Worm (Caenorhabditis elegans) whole organism, L3 larva: Measurements from ENCODE around the gene Y43F8B.9.

Experiments
- ama-1 ChIP-seq: fragments of 150-350 bp; optimal IDR thresholded peaks from 2 replicates; lab custom pipeline; 2018
- ceh-28 ChIP-seq: fragments of 150-350 bp; optimal IDR thresholded peaks from 2 replicates; lab custom pipeline; 2014; ENCODE audit warnings: missing biosample characterization, missing genetic modification reagents, missing genetic modification characterization
- fos-1 ChIP-seq: fragments of 150-350 bp; optimal IDR thresholded peaks from 2 replicates; lab custom pipeline; 2014; ENCODE audit warnings: missing biosample characterization, missing genetic modification characterization
- mdl-1 ChIP-seq: fragments of 150-350 bp; optimal IDR thresholded peaks from 2 replicates; lab custom pipeline; 2014; ENCODE audit warnings: missing biosample characterization, missing genetic modification characterization
- nhr-28 ChIP-seq: fragments of 150-350 bp; optimal IDR thresholded peaks from 2 replicates; lab custom pipeline; 2014; ENCODE audit warnings: missing biosample characterization, missing genetic modification characterization
- nhr-77 ChIP-seq: fragments of 150-350 bp; optimal IDR thresholded peaks from 2 replicates; lab custom pipeline; 2014; ENCODE audit warnings: missing biosample characterization, missing genetic modification characterization
- skn-1 ChIP-seq: fragments of 150-350 bp; optimal IDR thresholded peaks from 2 replicates; lab custom pipeline; 2014; ENCODE audit warnings: missing biosample characterization, missing genetic modification characterization
- snpc-4 ChIP-seq: fragments of 150-350 bp; optimal IDR thresholded peaks from 2 replicates; lab custom pipeline; 2014; ENCODE audit warnings: missing biosample characterization, missing genetic modification characterization
- unc-62 ChIP-seq: fragments of 150-350 bp; sonication (generic microtip); optimal IDR thresholded peaks from 4 replicates; lab custom pipeline; 2014; ENCODE audit warnings: missing biosample characterization, missing genetic modification reagents, missing genetic modification characterization

DNA sequence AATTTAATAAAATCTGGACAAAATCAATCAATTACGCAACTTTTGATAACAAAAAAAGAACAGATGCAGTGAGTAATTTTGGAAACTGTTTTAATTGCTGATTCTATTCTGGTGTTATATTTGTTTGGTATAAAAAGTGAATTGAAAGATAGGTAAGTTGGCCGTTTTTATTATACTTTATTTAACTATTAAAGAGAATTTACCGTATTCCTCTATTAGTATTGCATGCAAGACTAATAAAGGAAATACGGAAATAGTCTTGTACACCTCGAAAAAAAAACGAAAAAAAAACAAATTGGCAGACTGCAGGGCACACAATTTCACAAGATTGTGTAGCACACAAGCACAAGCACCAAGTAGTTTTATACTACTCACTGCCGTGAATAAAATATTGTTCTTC, 15.3 kb upstream of the Y43F8B.9 start, which contains the start of gene Y43F8B.25:
- TF ChIP-seq ama-1 (lab: Kevin White, UChicago), result no peak
- TF ChIP-seq nhr-77 (tag; lab: Kevin White, UChicago), result no peak
- TF ChIP-seq unc-62 (GFP tag; lab: Kevin White, UChicago), result no peak
- TF ChIP-seq mdl-1 (tag; lab: Kevin White, UChicago), result no peak
- TF ChIP-seq skn-1, result no peak
- TF ChIP-seq ceh-28 (tag; lab: Kevin White, UChicago), result no peak
- TF ChIP-seq nhr-28, result no peak
- TF ChIP-seq fos-1 (tag; lab: Kevin White, UChicago), result no peak
- TF ChIP-seq snpc-4 (tag; lab: Kevin White, UChicago), result no peak
